Worm (Caenorhabditis elegans): ENCODE data around the gene K05F1.13.

- TF ChIP-seq nhr-76 (tag; optimal IDR thresholded peaks at IDR 0.05) (no peak), nhr-237 (tag; optimal IDR thresholded peaks at IDR 0.05) (no peak), elt-2 (tag; optimal IDR thresholded peaks at IDR 0.05) (no peak)
Measured at ce11 chrII:5765318-5765717, 23.6 kb upstream of the K05F1.13 start, which contains the start of gene ifb-1.

Measured in whole organism, L3 larva.